Fruit fly (Drosophila melanogaster) whole organism, embryonic: ENCODE measurements around the gene Syx5.

Experiments used
- Antp ChIP-seq: fragments of 200-800 bp; sonication (Bioruptor generic); optimal IDR thresholded peaks from 3 replicates; lab custom pipeline; 2016; ENCODE audit warnings: missing biosample characterization, missing genetic modification characterization
- Asciz ChIP-seq: fragments of 200-800 bp; sonication (Bioruptor generic); optimal IDR thresholded peaks from 2 replicates; lab custom pipeline; 2017; ENCODE audit warnings: missing biosample characterization, mild to moderate bottlenecking, missing genetic modification characterization, missing genetic modification reagents
- Bteb2 ChIP-seq: fragments of 200-800 bp; sonication (Bioruptor generic); optimal IDR thresholded peaks from 2 replicates; lab custom pipeline; 2016; ENCODE audit warnings: missing biosample characterization, missing genetic modification characterization
- CG12299 ChIP-seq: fragments of 200-800 bp; sonication (Bioruptor generic); optimal IDR thresholded peaks from 2 replicates; lab custom pipeline; 2018; ENCODE audit warnings: missing biosample characterization, mild to moderate bottlenecking, missing genetic modification characterization
- CG13775 ChIP-seq: fragments of 200-800 bp; sonication (Bioruptor generic); optimal IDR thresholded peaks from 3 replicates; lab custom pipeline; 2017; ENCODE audit warnings: missing biosample characterization, mild to moderate bottlenecking, missing genetic modification characterization
- CG14014 ChIP-seq: fragments of 200-800 bp; sonication (Bioruptor generic); IDR thresholded peaks from 2 replicates; pipeline ENCODE4 v1.3.6; 2022; ENCODE audit warnings: missing biosample characterization, missing genetic modification characterization
- CG1603 ChIP-seq: fragments of 200-800 bp; sonication (Bioruptor generic); optimal IDR thresholded peaks from 2 replicates; lab custom pipeline; 2019; ENCODE audit warnings: missing biosample characterization, mild to moderate bottlenecking, missing genetic modification characterization, moderate library complexity
- CG1647 ChIP-seq: fragments of 200-800 bp; sonication (Bioruptor generic); optimal IDR thresholded peaks from 3 replicates; lab custom pipeline; 2016; ENCODE audit warnings: missing biosample characterization, missing genetic modification characterization
- CG17359 ChIP-seq: fragments of 200-800 bp; sonication (Bioruptor generic); optimal IDR thresholded peaks from 3 replicates; lab custom pipeline; 2018; ENCODE audit warnings: missing biosample characterization, mild to moderate bottlenecking, missing genetic modification characterization, moderate library complexity
- CG17912 ChIP-seq: fragments of 200-800 bp; sonication (Bioruptor generic); optimal IDR thresholded peaks from 2 replicates; lab custom pipeline; 2018; ENCODE audit warnings: missing biosample characterization, mild to moderate bottlenecking, missing genetic modification characterization
- CG2199 ChIP-seq: fragments of 200-800 bp; sonication (Bioruptor generic); IDR thresholded peaks from 3 replicates; pipeline ENCODE4 v1.3.6; 2022; ENCODE audit warnings: missing biosample characterization, missing genetic modification characterization
- CG4282 ChIP-seq: fragments of 200-800 bp; sonication (Bioruptor generic); optimal IDR thresholded peaks from 2 replicates; lab custom pipeline; 2016; ENCODE audit warnings: missing biosample characterization, missing genetic modification characterization
- CG5953 ChIP-seq: fragments of 200-800 bp; sonication (Bioruptor generic); IDR thresholded peaks from 2 replicates; pipeline ENCODE4 v1.3.6; 2022; ENCODE audit warnings: missing biosample characterization, missing genetic modification characterization
- CG6683 ChIP-seq: fragments of 200-800 bp; sonication (Bioruptor generic); optimal IDR thresholded peaks from 2 replicates; lab custom pipeline; 2017; ENCODE audit warnings: missing biosample characterization, mild to moderate bottlenecking, missing genetic modification characterization, missing genetic modification reagents
- CG7839 ChIP-seq: fragments of 200-800 bp; sonication (Bioruptor generic); optimal IDR thresholded peaks from 3 replicates; lab custom pipeline; 2018; ENCODE audit warnings: missing biosample characterization, mild to moderate bottlenecking, missing genetic modification characterization, moderate library complexity
- CG8089 ChIP-seq: fragments of 200-800 bp; sonication (Bioruptor generic); optimal IDR thresholded peaks from 3 replicates; lab custom pipeline; 2016; ENCODE audit warnings: missing biosample characterization, missing genetic modification characterization
- CG9609 ChIP-seq: fragments of 200-800 bp; sonication (Bioruptor generic); optimal IDR thresholded peaks from 3 replicates; lab custom pipeline; 2016; ENCODE audit warnings: missing biosample characterization, missing genetic modification characterization
- CG9797 ChIP-seq: fragments of 200-800 bp; sonication (Bioruptor generic); optimal IDR thresholded peaks from 3 replicates; lab custom pipeline; 2018; ENCODE audit warnings: missing biosample characterization, mild to moderate bottlenecking, missing genetic modification characterization
- CHES-1-like ChIP-seq: fragments of 200-800 bp; sonication (Bioruptor generic); optimal IDR thresholded peaks from 2 replicates; lab custom pipeline; 2016; ENCODE audit warnings: missing biosample characterization, missing genetic modification characterization
- Fer2 ChIP-seq: fragments of 200-800 bp; sonication (Bioruptor generic); optimal IDR thresholded peaks from 2 replicates; lab custom pipeline; 2018; ENCODE audit warnings: missing biosample characterization, mild to moderate bottlenecking, missing genetic modification characterization, moderate library complexity
- HLH4C ChIP-seq: fragments of 200-800 bp; sonication (Bioruptor generic); IDR thresholded peaks from 3 replicates; pipeline ENCODE4 v1.3.6; 2022; ENCODE audit warnings: missing biosample characterization, missing genetic modification characterization; ENCODE audit not compliant: partially characterized antibody
- HLHmδ ChIP-seq: fragments of 200-800 bp; sonication (Bioruptor generic); optimal IDR thresholded peaks from 2 replicates; lab custom pipeline; 2018; ENCODE audit warnings: missing biosample characterization, mild to moderate bottlenecking, missing genetic modification characterization, moderate library complexity
- Hand ChIP-seq: fragments of 200-800 bp; sonication (Bioruptor generic); optimal IDR thresholded peaks from 2 replicates; lab custom pipeline; 2017; ENCODE audit warnings: mild to moderate bottlenecking, missing biosample characterization, missing genetic modification reagents, missing genetic modification characterization
- Lim3 ChIP-seq: fragments of 200-800 bp; sonication (Bioruptor generic); IDR thresholded peaks from 2 replicates; pipeline ENCODE4 v1.3.6; 2022; ENCODE audit warnings: missing biosample characterization, missing genetic modification characterization
- Mad ChIP-seq: fragments of 200-800 bp; sonication (Bioruptor generic); optimal IDR thresholded peaks from 2 replicates; lab custom pipeline; 2016; ENCODE audit warnings: missing biosample characterization, missing genetic modification characterization
- Max ChIP-seq: fragments of 200-800 bp; sonication (Bioruptor generic); optimal IDR thresholded peaks from 2 replicates; lab custom pipeline; 2016; ENCODE audit warnings: missing biosample characterization, mild to moderate bottlenecking, missing genetic modification characterization
- Ptx1 ChIP-seq: fragments of 200-800 bp; sonication (Bioruptor generic); IDR thresholded peaks from 2 replicates; pipeline ENCODE4 v1.3.6; 2022; ENCODE audit warnings: missing biosample characterization, missing genetic modification characterization
- Stat92E ChIP-seq, 3 experiments: fragments of >200 bp in 2 of 3; fragments of 200-800 bp in 1 of 3; sonication (Bioruptor generic) in 1 of 3; optimal IDR thresholded peaks; 2 replicates each; lab custom pipeline; 2017 to 2019; ENCODE audit warnings: missing biosample characterization in 3 of 3, missing genetic modification characterization in 3 of 3, mild to moderate bottlenecking in 1 of 3, moderate library complexity in 1 of 3
- TFAM ChIP-seq: fragments of 200-800 bp; sonication (Bioruptor generic); optimal IDR thresholded peaks from 2 replicates; lab custom pipeline; 2017; ENCODE audit warnings: missing biosample characterization, missing genetic modification characterization, inconsistent platforms
- bigmax ChIP-seq: fragments of 200-800 bp; sonication (Bioruptor generic); optimal IDR thresholded peaks from 2 replicates; lab custom pipeline; 2018; ENCODE audit warnings: missing biosample characterization, mild to moderate bottlenecking, missing genetic modification characterization
- bowl ChIP-seq: fragments of 200-800 bp; sonication (Bioruptor generic); IDR thresholded peaks from 2 replicates; pipeline ENCODE4 v1.3.6; 2022; ENCODE audit warnings: missing biosample characterization, missing genetic modification characterization
- cas ChIP-seq: fragments of 200-800 bp; sonication (Bioruptor generic); IDR thresholded peaks from 2 replicates; pipeline ENCODE4 v1.3.6; 2022; ENCODE audit warnings: missing biosample characterization, missing genetic modification characterization
- croc ChIP-seq: fragments of 200-800 bp; sonication (Bioruptor generic); conservative IDR thresholded peaks from 3 replicates; pipeline ENCODE4 v1.3.6; 2022; ENCODE audit warnings: missing biosample characterization, missing genetic modification characterization
- exex ChIP-seq: fragments of 200-800 bp; sonication (Bioruptor generic); optimal IDR thresholded peaks from 4 replicates; lab custom pipeline; 2018; ENCODE audit warnings: missing biosample characterization, mild to moderate bottlenecking, missing genetic modification characterization, moderate library complexity
- eyg ChIP-seq: fragments of 200-800 bp; sonication (Bioruptor generic); optimal IDR thresholded peaks from 3 replicates; lab custom pipeline; 2016; ENCODE audit warnings: missing biosample characterization, missing genetic modification characterization
- h ChIP-seq: fragments of >200 bp; optimal IDR thresholded peaks from 2 replicates; lab custom pipeline; 2017
- inv ChIP-seq: fragments of 200-800 bp; sonication (Bioruptor generic); IDR thresholded peaks from 2 replicates; pipeline ENCODE4 v1.3.6; 2022; ENCODE audit warnings: missing biosample characterization, missing genetic modification characterization; ENCODE audit not compliant: partially characterized antibody
- p53 ChIP-seq: fragments of 200-800 bp; sonication (Bioruptor generic); optimal IDR thresholded peaks from 2 replicates; lab custom pipeline; 2016; ENCODE audit warnings: missing biosample characterization, missing genetic modification characterization
- peb ChIP-seq: fragments of 200-800 bp; sonication (Bioruptor generic); IDR thresholded peaks from 2 replicates; pipeline ENCODE4 v1.3.6; 2022; ENCODE audit warnings: missing biosample characterization, missing genetic modification characterization
- row ChIP-seq: fragments of 200-800 bp; sonication (Bioruptor generic); IDR thresholded peaks from 3 replicates; pipeline ENCODE4 v1.3.6; 2022; ENCODE audit warnings: missing biosample characterization, missing genetic modification characterization
- run ChIP-seq: fragments of 200-800 bp; sonication (Bioruptor generic); optimal IDR thresholded peaks from 3 replicates; lab custom pipeline; 2018; ENCODE audit warnings: missing biosample characterization, mild to moderate bottlenecking, missing genetic modification characterization
- sd ChIP-seq: fragments of 200-800 bp; sonication (Bioruptor generic); optimal IDR thresholded peaks from 3 replicates; lab custom pipeline; 2018; ENCODE audit warnings: missing biosample characterization, mild to moderate bottlenecking, missing genetic modification characterization, moderate library complexity
- sens ChIP-seq: fragments of 200-800 bp; sonication (Bioruptor generic); peaks from one replicate; lab custom pipeline; 2016; ENCODE audit warnings: missing biosample characterization, missing genetic modification characterization
- sisA ChIP-seq: fragments of 200-800 bp; sonication (Bioruptor generic); IDR thresholded peaks from 2 replicates; pipeline ENCODE4 v1.3.6; 2022; ENCODE audit warnings: missing biosample characterization, missing genetic modification characterization
- sob ChIP-seq: fragments of 200-800 bp; sonication (Bioruptor generic); IDR thresholded peaks from 2 replicates; pipeline ENCODE4 v1.3.6; 2022; ENCODE audit warnings: missing biosample characterization, missing genetic modification characterization
- unc-4 ChIP-seq: fragments of 200-800 bp; sonication (Bioruptor generic); IDR thresholded peaks from 2 replicates; pipeline ENCODE4 v1.3.6; 2022; ENCODE audit warnings: missing biosample characterization, missing genetic modification characterization; ENCODE audit not compliant: partially characterized antibody
- wek ChIP-seq: fragments of 200-800 bp; sonication (Bioruptor generic); optimal IDR thresholded peaks from 3 replicates; lab custom pipeline; 2018; ENCODE audit warnings: missing biosample characterization, mild to moderate bottlenecking, missing genetic modification characterization, moderate library complexity
- zen ChIP-seq: fragments of 200-800 bp; sonication (Bioruptor generic); optimal IDR thresholded peaks from 3 replicates; lab custom pipeline; 2018; ENCODE audit warnings: missing biosample characterization, mild to moderate bottlenecking, missing genetic modification characterization, moderate library complexity
- zen2 ChIP-seq: fragments of 200-800 bp; sonication (Bioruptor generic); IDR thresholded peaks from 3 replicates; pipeline ENCODE4 v1.3.6; 2022; ENCODE audit warnings: missing biosample characterization, missing genetic modification characterization; ENCODE audit not compliant: partially characterized antibody

The Syx5 gene

DNA sequence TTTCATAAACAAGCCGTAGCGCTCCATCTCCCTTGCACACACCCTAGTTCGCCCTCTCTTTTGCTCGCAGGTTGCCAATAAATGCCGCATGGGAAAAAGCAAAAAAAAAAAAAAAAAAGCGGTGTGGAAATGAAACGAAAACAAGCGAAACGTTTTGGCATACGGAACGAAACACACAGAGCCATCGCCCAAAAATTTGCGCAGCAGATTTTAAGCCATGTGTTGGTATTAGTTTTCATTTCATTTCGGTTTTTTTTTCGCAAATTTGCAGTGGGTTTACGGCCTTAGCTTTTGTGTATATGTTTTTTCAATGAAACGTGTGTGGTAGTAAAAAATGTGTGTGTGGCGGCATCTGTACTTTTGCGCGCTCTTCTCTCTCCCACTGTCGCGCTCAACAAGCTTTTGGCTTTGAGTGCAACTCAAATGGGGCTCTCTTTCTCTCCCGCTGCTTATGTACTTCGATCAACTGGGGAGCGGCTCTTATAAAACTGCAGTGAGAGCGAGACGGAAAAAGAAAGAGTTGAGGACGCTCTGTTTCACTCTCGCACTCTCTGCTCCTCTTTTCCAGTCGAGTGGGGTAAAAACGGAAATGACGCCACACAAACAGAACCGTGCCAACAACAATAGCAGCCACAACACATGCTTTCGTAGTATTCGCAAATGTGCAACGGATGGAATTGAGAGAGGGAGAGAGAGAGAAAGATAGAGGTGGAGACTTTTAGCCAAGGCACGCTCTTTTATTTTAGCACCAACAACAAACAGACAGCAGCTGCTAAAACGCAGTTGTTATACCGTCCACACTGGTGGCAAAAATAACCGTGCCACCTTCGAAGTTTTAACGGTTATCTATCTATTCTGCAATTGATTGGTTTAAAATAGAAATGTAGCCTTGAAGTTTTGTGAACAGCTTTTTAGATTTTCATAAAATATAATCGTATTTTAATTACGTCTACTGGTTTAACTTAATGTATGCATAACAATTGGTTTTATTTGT, 22.5 kb upstream of the Syx5 start (continued):
- TF ChIP-seq CG13775 (GFP tag; lab: Kevin White, UChicago) (peak; percentile 61), Max (GFP tag; lab: Kevin White, UChicago) (peak; percentile 21), Bteb2 (peak; percentile 37), Ptx1 (no peak), wek (GFP tag; lab: Kevin White, UChicago) (peak; percentile 69), HLHmδ (no peak), CG9797 (GFP tag; lab: Kevin White, UChicago) (no peak), croc (GFP tag; lab: Robert Waterston, UW) (no peak), Antp (GFP tag; lab: Kevin White, UChicago) (peak; percentile 37), bowl (GFP tag; lab: Robert Waterston, UW) (no peak), unc-4 (GFP tag; lab: Robert Waterston, UW) (no peak), CG9609 (GFP tag; lab: Kevin White, UChicago) (peak; percentile 53), CG1647 (GFP tag; lab: Kevin White, UChicago) (peak; percentile 0), CG14014 (GFP tag; lab: Robert Waterston, UW) (no peak), TFAM (GFP tag; lab: Kevin White, UChicago) (no peak), run (tag; lab: Kevin White, UChicago) (no peak), sisA (no peak), cas (no peak), CG6683 (GFP tag; lab: Kevin White, UChicago) (peak; percentile 33), HLH4C (GFP tag; lab: Robert Waterston, UW) (no peak), row (no peak), Lim3 (no peak), CG4282 (GFP tag; lab: Kevin White, UChicago) (peak; percentile 9), h (lab: Kevin White, UChicago) (no peak), CG1603 (tag; lab: Kevin White, UChicago) (peak; percentile 30), CG7839 (tag; lab: Kevin White, UChicago) (peak; percentile 59), CG12299 (tag; lab: Kevin White, UChicago) (no peak), sob (GFP tag; lab: Robert Waterston, UW) (no peak), Stat92E (GFP tag; optimal IDR thresholded peaks at IDR 0.05; lab: Kevin White, UChicago) (no peak), Hand (GFP tag; lab: Kevin White, UChicago) (peak; percentile 48), sens (GFP tag; lab: Kevin White, UChicago) (peak; percentile 94), zen2 (no peak), CG17912 (peak; percentile 72), eyg (GFP tag; lab: Kevin White, UChicago) (peak; percentile 2), CG17359 (peak; percentile 54), CHES-1-like (GFP tag; lab: Kevin White, UChicago) (peak; percentile 4), bigmax (peak; percentile 44), Fer2 (tag; lab: Kevin White, UChicago) (no peak), sd (tag; lab: Kevin White, UChicago) (peak; percentile 41), Mad (GFP tag; lab: Kevin White, UChicago) (peak; percentile 53), CG5953 (GFP tag; lab: Robert Waterston, UW) (no peak), Asciz (GFP tag; lab: Kevin White, UChicago) (peak; percentile 44), p53 (GFP tag; lab: Kevin White, UChicago) (no peak), exex (tag; lab: Kevin White, UChicago) (peak; percentile 51), inv (GFP tag; lab: Robert Waterston, UW) (no peak), CG2199 (GFP tag; lab: Robert Waterston, UW) (no peak), CG8089 (peak; percentile 13), zen (no peak), peb (GFP tag; lab: Robert Waterston, UW) (no peak)
